Worm (Caenorhabditis elegans) whole organism, early embryonic: ENCODE results near the gene klp-4.

Source experiments
- F13C5.2 ChIP-seq: sonication (generic microtip); optimal IDR thresholded peaks from 2 replicates; lab custom pipeline; 2017; ENCODE audit warnings: mild to moderate bottlenecking, missing genetic modification characterization, inconsistent platforms, missing compliant biosample characterization
- ama-1 ChIP-seq: fragments of 150-350 bp; optimal IDR thresholded peaks from 2 replicates; lab custom pipeline; 2014
- ceh-13 ChIP-seq: fragments of 200-800 bp; sonication (Bioruptor generic); optimal IDR thresholded peaks from 2 replicates; lab custom pipeline; 2018; ENCODE audit warnings: mild to moderate bottlenecking, missing genetic modification characterization, missing compliant biosample characterization
- ceh-36 ChIP-seq: sonication (generic microtip); optimal IDR thresholded peaks from 2 replicates; lab custom pipeline; 2016; ENCODE audit warnings: missing genetic modification characterization, inconsistent platforms, missing compliant biosample characterization
- ets-7 ChIP-seq: sonication (generic microtip); optimal IDR thresholded peaks from 2 replicates; lab custom pipeline; 2016; ENCODE audit warnings: missing genotype, missing genetic modification characterization, missing compliant biosample characterization
- flt-1 ChIP-seq: fragments of 200-800 bp; sonication (Bioruptor generic); IDR thresholded peaks from 2 replicates; pipeline ENCODE4 v1.3.6; 2022; ENCODE audit warnings: missing genetic modification characterization, missing compliant biosample characterization
- hmbx-1 ChIP-seq: sonication (generic microtip); optimal IDR thresholded peaks from 2 replicates; lab custom pipeline; 2016; ENCODE audit warnings: mild to moderate bottlenecking, missing genetic modification characterization, missing compliant biosample characterization
- hmg-4 ChIP-seq: fragments of 200-800 bp; sonication (Bioruptor generic); optimal IDR thresholded peaks from 2 replicates; lab custom pipeline; 2018; ENCODE audit warnings: mild to moderate bottlenecking, missing genetic modification characterization, missing compliant biosample characterization
- pes-1 ChIP-seq: fragments of 200-800 bp; sonication (Bioruptor generic); IDR thresholded peaks from 2 replicates; pipeline ENCODE4 v1.3.6; 2022; ENCODE audit warnings: missing genetic modification reagents, missing genetic modification characterization, missing compliant biosample characterization
- tbx-11 ChIP-seq: fragments of 200-800 bp; sonication (Bioruptor generic); IDR thresholded peaks from 2 replicates; pipeline ENCODE4 v1.3.6; 2022; ENCODE audit warnings: missing genetic modification characterization, missing compliant biosample characterization
- tra-4 ChIP-seq: sonication (generic microtip); optimal IDR thresholded peaks from 2 replicates; lab custom pipeline; 2017; ENCODE audit warnings: missing genetic modification characterization, missing compliant biosample characterization

- TF ChIP-seq ama-1: no peak
- no peak for TF ChIP-seq ets-7 (tag; lab: Kevin White, UChicago)
- no peak for TF ChIP-seq flt-1
- TF ChIP-seq hmbx-1 (tag; lab: Kevin White, UChicago): no peak
- TF ChIP-seq ceh-36 (tag; lab: Kevin White, UChicago): no peak
- no peak for TF ChIP-seq tra-4 (tag; lab: Kevin White, UChicago)
- no peak for TF ChIP-seq tbx-11 (GFP tag; lab: Robert Waterston, UW)
- no peak for TF ChIP-seq hmg-4 (GFP tag; lab: Kevin White, UChicago)
- TF ChIP-seq F13C5.2 (tag; lab: Kevin White, UChicago): no peak
- no peak for TF ChIP-seq pes-1 (GFP tag; lab: Robert Waterston, UW)
- no peak for TF ChIP-seq ceh-13
These were observed 41.8 kb upstream of the klp-4 start, which contains the start of gene rgl-1 for ce11 chrX:3220267-3220666.
